Fruit fly (Drosophila melanogaster) whole organism, embryonic: ENCODE measurements around the gene EMC10.
A peak's percentile ranks its signal among the peaks of the same experiment; 100 is the strongest.

Experiments used
- Atf-2 ChIP-seq: fragments of 200-800 bp; sonication (Bioruptor generic); optimal IDR thresholded peaks from 2 replicates; lab custom pipeline; 2016; ENCODE audit warnings: missing biosample characterization, missing genetic modification characterization
- Atf6 ChIP-seq: fragments of 200-800 bp; sonication (Bioruptor generic); IDR thresholded peaks from 2 replicates; pipeline ENCODE4 v1.3.6; 2022; ENCODE audit warnings: missing biosample characterization, missing genetic modification characterization
- BtbVII ChIP-seq: fragments of 200-800 bp; sonication (Bioruptor generic); optimal IDR thresholded peaks from 3 replicates; lab custom pipeline; 2017; ENCODE audit warnings: missing biosample characterization, mild to moderate bottlenecking, missing genetic modification characterization
- CG10147 ChIP-seq: fragments of 200-800 bp; sonication (Bioruptor generic); optimal IDR thresholded peaks from 2 replicates; lab custom pipeline; 2019; ENCODE audit warnings: missing biosample characterization, mild to moderate bottlenecking, missing genetic modification characterization, moderate library complexity
- CG11093 ChIP-seq: fragments of 200-800 bp; sonication (Bioruptor generic); IDR thresholded peaks from 3 replicates; pipeline ENCODE4 v1.3.6; 2022; ENCODE audit warnings: missing biosample characterization, missing genetic modification characterization
- CG12659 ChIP-seq: fragments of 200-800 bp; sonication (Bioruptor generic); optimal IDR thresholded peaks from 3 replicates; lab custom pipeline; 2017; ENCODE audit warnings: mild to moderate bottlenecking, missing biosample characterization, missing genetic modification reagents, missing genetic modification characterization
- CG14050 ChIP-seq: fragments of 200-800 bp; sonication (Bioruptor generic); IDR thresholded peaks from 3 replicates; pipeline ENCODE4 v1.3.6; 2022; ENCODE audit warnings: missing biosample characterization, missing genetic modification characterization
- CG15696 ChIP-seq: fragments of 200-800 bp; sonication (Bioruptor generic); optimal IDR thresholded peaks from 2 replicates; lab custom pipeline; 2019; ENCODE audit warnings: missing biosample characterization, mild to moderate bottlenecking, missing genetic modification characterization, moderate library complexity
- CG17802 ChIP-seq: fragments of 200-800 bp; sonication (Bioruptor generic); optimal IDR thresholded peaks from 2 replicates; lab custom pipeline; 2018; ENCODE audit warnings: missing biosample characterization, mild to moderate bottlenecking, missing genetic modification characterization, moderate library complexity
- CG18764 ChIP-seq: fragments of 200-800 bp; sonication (Bioruptor generic); optimal IDR thresholded peaks from 3 replicates; lab custom pipeline; 2016; ENCODE audit warnings: missing biosample characterization, missing genetic modification characterization
- CG2120 ChIP-seq: fragments of 200-800 bp; sonication (Bioruptor generic); optimal IDR thresholded peaks from 3 replicates; lab custom pipeline; 2016; ENCODE audit warnings: missing biosample characterization, missing genetic modification characterization
- CG33213 ChIP-seq: fragments of 200-800 bp; sonication (Bioruptor generic); optimal IDR thresholded peaks from 3 replicates; lab custom pipeline; 2016; ENCODE audit warnings: missing biosample characterization, missing genetic modification characterization
- CG34376 ChIP-seq: fragments of 200-800 bp; sonication (Bioruptor generic); optimal IDR thresholded peaks from 2 replicates; lab custom pipeline; 2018; ENCODE audit warnings: missing biosample characterization, mild to moderate bottlenecking, missing genetic modification characterization
- CG42726 ChIP-seq: fragments of 200-800 bp; sonication (Bioruptor generic); IDR thresholded peaks from 2 replicates; pipeline ENCODE4 v1.3.6; 2022; ENCODE audit warnings: missing biosample characterization, missing genetic modification characterization; ENCODE audit not compliant: partially characterized antibody
- CG4404 ChIP-seq: fragments of 200-800 bp; sonication (Bioruptor generic); IDR thresholded peaks from 2 replicates; pipeline ENCODE4 v1.3.6; 2022; ENCODE audit warnings: missing biosample characterization, missing genetic modification characterization
- CG6175 ChIP-seq: fragments of 200-800 bp; sonication (Bioruptor generic); IDR thresholded peaks from 3 replicates; pipeline ENCODE4 v1.3.6; 2022; ENCODE audit warnings: missing biosample characterization, missing genetic modification characterization
- CG6254 ChIP-seq: fragments of 200-800 bp; sonication (Bioruptor generic); optimal IDR thresholded peaks from 3 replicates; lab custom pipeline; 2017; ENCODE audit warnings: mild to moderate bottlenecking, missing biosample characterization, missing genetic modification reagents, missing genetic modification characterization
- CG6654 ChIP-seq: fragments of 200-800 bp; sonication (Bioruptor generic); optimal IDR thresholded peaks from 2 replicates; lab custom pipeline; 2017; ENCODE audit warnings: missing biosample characterization, mild to moderate bottlenecking, missing genetic modification characterization
- CG6683 ChIP-seq: fragments of 200-800 bp; sonication (Bioruptor generic); optimal IDR thresholded peaks from 2 replicates; lab custom pipeline; 2017; ENCODE audit warnings: missing biosample characterization, mild to moderate bottlenecking, missing genetic modification characterization, missing genetic modification reagents
- CG6689 ChIP-seq: fragments of 200-800 bp; sonication (Bioruptor generic); IDR thresholded peaks from 2 replicates; pipeline ENCODE4 v1.3.6; 2022; ENCODE audit warnings: missing biosample characterization, missing genetic modification characterization
- CG6765 ChIP-seq: fragments of 200-800 bp; sonication (Bioruptor generic); optimal IDR thresholded peaks from 3 replicates; lab custom pipeline; 2017; ENCODE audit warnings: missing biosample characterization, mild to moderate bottlenecking, missing genetic modification characterization
- CG7372 ChIP-seq: fragments of 200-800 bp; sonication (Bioruptor generic); IDR thresholded peaks from 2 replicates; pipeline ENCODE4 v1.3.6; 2022; ENCODE audit warnings: missing biosample characterization, missing genetic modification characterization
- CG8388 ChIP-seq: fragments of 200-800 bp; sonication (Bioruptor generic); optimal IDR thresholded peaks from 2 replicates; lab custom pipeline; 2019; ENCODE audit warnings: missing biosample characterization, mild to moderate bottlenecking, missing genetic modification characterization, moderate library complexity
- CG9609 ChIP-seq: fragments of 200-800 bp; sonication (Bioruptor generic); optimal IDR thresholded peaks from 3 replicates; lab custom pipeline; 2016; ENCODE audit warnings: missing biosample characterization, missing genetic modification characterization
- Dek ChIP-seq: fragments of 200-800 bp; sonication (Bioruptor generic); optimal IDR thresholded peaks from 3 replicates; lab custom pipeline; 2019; ENCODE audit warnings: missing biosample characterization, mild to moderate bottlenecking, missing genetic modification characterization, moderate library complexity
- Doc3 ChIP-seq: fragments of 200-800 bp; sonication (Bioruptor generic); IDR thresholded peaks from 3 replicates; pipeline ENCODE4 v1.3.6; 2022; ENCODE audit warnings: missing biosample characterization, missing genetic modification characterization; ENCODE audit not compliant: partially characterized antibody
- Ets65A ChIP-seq: fragments of 200-800 bp; sonication (Bioruptor generic); peaks from one replicate; lab custom pipeline; 2016; ENCODE audit warnings: missing biosample characterization, missing genetic modification characterization
- GATAe ChIP-seq: fragments of 200-800 bp; sonication (Bioruptor generic); conservative IDR thresholded peaks from 2 replicates; pipeline ENCODE4 v1.3.6; 2022; ENCODE audit warnings: missing biosample characterization, missing genetic modification characterization
- HLH54F ChIP-seq: fragments of 200-800 bp; sonication (Bioruptor generic); optimal IDR thresholded peaks from 3 replicates; lab custom pipeline; 2016; ENCODE audit warnings: missing biosample characterization, missing genetic modification characterization
- Med ChIP-seq: fragments of 200-800 bp; sonication (Bioruptor generic); peaks from one replicate; lab custom pipeline; 2016; ENCODE audit warnings: missing biosample characterization, missing genetic modification characterization, mild to moderate bottlenecking, inconsistent platforms, moderate library complexity
- Nf-YC ChIP-seq: fragments of 200-800 bp; optimal IDR thresholded peaks from 3 replicates; lab custom pipeline; 2019; ENCODE audit warnings: missing biosample characterization, mild to moderate bottlenecking, missing genetic modification characterization, moderate library complexity
- Scr ChIP-seq: fragments of 200-800 bp; sonication (Bioruptor generic); IDR thresholded peaks from 2 replicates; pipeline ENCODE4 v1.3.6; 2022; ENCODE audit warnings: missing biosample characterization, missing genetic modification characterization; ENCODE audit not compliant: partially characterized antibody
- Stat92E ChIP-seq, 3 experiments: fragments of >200 bp in 2 of 3; fragments of 200-800 bp in 1 of 3; sonication (Bioruptor generic) in 1 of 3; optimal IDR thresholded peaks; 2 replicates each; lab custom pipeline; 2017 to 2019; ENCODE audit warnings: missing biosample characterization in 3 of 3, missing genetic modification characterization in 3 of 3, mild to moderate bottlenecking in 1 of 3, moderate library complexity in 1 of 3
- YL-1 ChIP-seq: fragments of 200-800 bp; sonication (Bioruptor generic); optimal IDR thresholded peaks from 3 replicates; lab custom pipeline; 2017; ENCODE audit warnings: missing biosample characterization, mild to moderate bottlenecking, missing genetic modification characterization
- bowl ChIP-seq: fragments of 200-800 bp; sonication (Bioruptor generic); IDR thresholded peaks from 2 replicates; pipeline ENCODE4 v1.3.6; 2022; ENCODE audit warnings: missing biosample characterization, missing genetic modification characterization
- br ChIP-seq: fragments of >200 bp; optimal IDR thresholded peaks from 2 replicates; lab custom pipeline; 2017
- caup ChIP-seq: fragments of 200-800 bp; sonication (Bioruptor generic); optimal IDR thresholded peaks from 3 replicates; lab custom pipeline; 2017; ENCODE audit warnings: missing biosample characterization, mild to moderate bottlenecking, missing genetic modification characterization, moderate library complexity; ENCODE audit not compliant: severe bottlenecking
- corto ChIP-seq: fragments of 200-800 bp; sonication (Bioruptor generic); optimal IDR thresholded peaks from 2 replicates; lab custom pipeline; 2016; ENCODE audit warnings: missing biosample characterization, mild to moderate bottlenecking, missing genetic modification characterization, moderate library complexity
- fu2 ChIP-seq: fragments of 200-800 bp; sonication (Bioruptor generic); optimal IDR thresholded peaks from 2 replicates; lab custom pipeline; 2016; ENCODE audit warnings: missing biosample characterization, missing genetic modification characterization
- hbn ChIP-seq: fragments of 200-800 bp; sonication (Bioruptor generic); IDR thresholded peaks from 2 replicates; pipeline ENCODE4 v1.3.6; 2022; ENCODE audit warnings: missing biosample characterization, missing genetic modification characterization; ENCODE audit not compliant: partially characterized antibody
- hkb ChIP-seq, 2 experiments: fragments of 200-800 bp in 1 of 2; fragments of >200 bp in 1 of 2; sonication (Bioruptor generic) in 1 of 2; IDR thresholded peaks in 1 of 2; optimal IDR thresholded peaks in 1 of 2; 2 replicates each; pipeline versions ENCODE4 v1.3.6 to Lab custom; 2017 to 2022; ENCODE audit warnings: missing biosample characterization in 1 of 2, missing genetic modification characterization in 1 of 2
- oc ChIP-seq: fragments of 200-800 bp; sonication (Bioruptor generic); optimal IDR thresholded peaks from 2 replicates; lab custom pipeline; 2018; ENCODE audit warnings: missing biosample characterization, mild to moderate bottlenecking, missing genetic modification characterization, moderate library complexity
- pan ChIP-seq, 4 experiments: fragments of >200 bp in 3 of 4; fragments of 200-800 bp in 1 of 4; sonication (Bioruptor generic) in 1 of 4; optimal IDR thresholded peaks in 3 of 4; IDR thresholded peaks in 1 of 4; 2 replicates each; pipeline versions ENCODE4 v1.3.6 to Lab custom; 2017 to 2022; ENCODE audit warnings: missing biosample characterization in 2 of 4, missing genetic modification characterization in 2 of 4, mixed read lengths in 1 of 4
- phol ChIP-seq: fragments of 200-800 bp; sonication (Bioruptor generic); optimal IDR thresholded peaks from 3 replicates; lab custom pipeline; 2018; ENCODE audit warnings: missing biosample characterization, mild to moderate bottlenecking, missing genetic modification characterization, moderate library complexity
- slbo ChIP-seq: fragments of 200-800 bp; sonication (Bioruptor generic); IDR thresholded peaks from 2 replicates; pipeline ENCODE4 v1.3.6; 2022; ENCODE audit warnings: missing biosample characterization, missing genetic modification characterization
- sna ChIP-seq: fragments of 200-800 bp; sonication (Bioruptor generic); IDR thresholded peaks from 2 replicates; pipeline ENCODE4 v1.3.6; 2022; ENCODE audit warnings: missing biosample characterization, missing genetic modification characterization; ENCODE audit not compliant: partially characterized antibody
- sr ChIP-seq: fragments of 200-800 bp; sonication (Bioruptor generic); IDR thresholded peaks from 3 replicates; pipeline ENCODE4 v1.3.6; 2022; ENCODE audit warnings: missing biosample characterization, missing genetic modification characterization
- toy ChIP-seq: fragments of 200-800 bp; sonication (Bioruptor generic); IDR thresholded peaks from 2 replicates; pipeline ENCODE4 v1.3.6; 2022; ENCODE audit warnings: missing biosample characterization, missing genetic modification characterization
- vvl ChIP-seq: fragments of 200-800 bp; sonication (Bioruptor generic); IDR thresholded peaks from 2 replicates; pipeline ENCODE4 v1.3.6; 2022; ENCODE audit warnings: missing biosample characterization, missing genetic modification characterization
- zen ChIP-seq: fragments of 200-800 bp; sonication (Bioruptor generic); optimal IDR thresholded peaks from 3 replicates; lab custom pipeline; 2018; ENCODE audit warnings: missing biosample characterization, mild to moderate bottlenecking, missing genetic modification characterization, moderate library complexity

EMC10 gene

DNA sequence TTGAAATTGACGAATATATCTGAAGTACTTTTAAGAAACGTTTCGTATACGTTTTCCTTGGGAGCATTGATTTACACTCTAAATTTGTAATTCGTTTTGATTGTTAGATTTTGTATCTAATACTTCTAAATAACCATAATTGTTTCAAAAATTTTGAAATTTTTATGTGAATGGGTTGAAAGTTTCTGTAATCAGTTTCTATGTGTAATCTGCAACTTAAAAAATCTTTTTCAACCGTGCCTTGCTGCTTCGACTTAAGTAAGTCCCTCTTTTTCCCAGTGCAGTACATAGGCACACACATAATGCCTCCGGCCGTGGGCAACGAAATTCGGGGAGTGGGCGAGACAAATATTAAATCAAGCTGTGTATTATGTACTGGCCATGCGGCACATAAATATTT is 11.5 kb downstream of the EMC10 start (continued):
- TF ChIP-seq CG7372 (GFP tag; lab: Robert Waterston, UW) = no peak
- TF ChIP-seq BtbVII (GFP tag; lab: Kevin White, UChicago) = no peak
- no peak for TF ChIP-seq HLH54F (GFP tag; lab: Kevin White, UChicago)
- TF ChIP-seq CG6689 (GFP tag; lab: Robert Waterston, UW) = no peak
- TF ChIP-seq YL-1 (GFP tag; lab: Kevin White, UChicago) = no peak
- TF ChIP-seq CG4404 (GFP tag; lab: Robert Waterston, UW) = peak; percentile 8; the same call in 1 of the 2 replicates
- no peak for TF ChIP-seq Scr (GFP tag; lab: Robert Waterston, UW)
- TF ChIP-seq CG18764 (GFP tag; lab: Kevin White, UChicago) = peak; percentile 0
- TF ChIP-seq Atf-2 (GFP tag; lab: Kevin White, UChicago) = no peak
- TF ChIP-seq fu2 (GFP tag; lab: Kevin White, UChicago) = no peak
- TF ChIP-seq sna (GFP tag; lab: Robert Waterston, UW) = no peak
- no peak for TF ChIP-seq oc (tag; lab: Kevin White, UChicago)
- TF ChIP-seq Stat92E (GFP tag; optimal IDR thresholded peaks at IDR 0.05; lab: Kevin White, UChicago) = no peak
- TF ChIP-seq zen (tag; lab: Kevin White, UChicago) = no peak
- TF ChIP-seq sr (GFP tag; lab: Robert Waterston, UW) = no peak
- TF ChIP-seq br (lab: Kevin White, UChicago) = no peak
- TF ChIP-seq CG9609 = no peak
- peak; percentile 0 for TF ChIP-seq CG8388 (GFP tag; lab: Kevin White, UChicago)
- no peak for TF ChIP-seq CG6175 (GFP tag; lab: Robert Waterston, UW)
- no peak for TF ChIP-seq CG6765 (GFP tag; lab: Kevin White, UChicago)
- no peak for TF ChIP-seq CG42726 (GFP tag; lab: Robert Waterston, UW)
- peak; percentile 1 for TF ChIP-seq phol (tag; lab: Kevin White, UChicago)
- no peak for TF ChIP-seq Dek
- no peak for TF ChIP-seq caup (GFP tag; lab: Kevin White, UChicago)
- no peak for TF ChIP-seq CG2120 (GFP tag; lab: Kevin White, UChicago)
- no peak for TF ChIP-seq corto (GFP tag; lab: Kevin White, UChicago)
- TF ChIP-seq Nf-YC = no peak
- TF ChIP-seq vvl (GFP tag; lab: Robert Waterston, UW) = no peak
- TF ChIP-seq bowl = no peak
- TF ChIP-seq CG34376 (GFP tag; lab: Kevin White, UChicago) = no peak
- TF ChIP-seq CG12659 (GFP tag; lab: Kevin White, UChicago) = no peak
- no peak for TF ChIP-seq toy (GFP tag; lab: Robert Waterston, UW)
- no peak for TF ChIP-seq hkb (optimal IDR thresholded peaks at IDR 0.05; lab: Kevin White, UChicago)
- TF ChIP-seq hkb (GFP tag; IDR thresholded peaks at IDR 0.05; lab: Robert Waterston, UW) = no peak
- TF ChIP-seq Doc3 = no peak
- TF ChIP-seq CG6683 = no peak
- TF ChIP-seq CG17802 (tag; lab: Kevin White, UChicago) = no peak
- no peak for TF ChIP-seq CG11093 (GFP tag; lab: Robert Waterston, UW)
- TF ChIP-seq GATAe (GFP tag; lab: Robert Waterston, UW) = no peak
- TF ChIP-seq CG6654 (GFP tag; lab: Kevin White, UChicago) = no peak
- TF ChIP-seq Med (GFP tag; lab: Kevin White, UChicago) = no peak
- no peak for TF ChIP-seq CG6254 (GFP tag; lab: Kevin White, UChicago)
- peak; percentile 25 for TF ChIP-seq CG33213 (GFP tag; lab: Kevin White, UChicago)
- TF ChIP-seq hbn = no peak
- no peak for TF ChIP-seq slbo (GFP tag; lab: Robert Waterston, UW)
- TF ChIP-seq pan (optimal IDR thresholded peaks at IDR 0.05; lab: Kevin White, UChicago) = no peak
- TF ChIP-seq pan (GFP tag; optimal IDR thresholded peaks at IDR 0.05 in 1 of 2, IDR thresholded peaks at IDR 0.05 in 1 of 2) = peak in 1 of 2 experiments; percentile 42
- TF ChIP-seq CG10147 = no peak
- peak; percentile 19 for TF ChIP-seq CG15696 (tag; lab: Kevin White, UChicago)
- TF ChIP-seq Atf6 = no peak
- TF ChIP-seq Ets65A (GFP tag; lab: Kevin White, UChicago) = no peak
- no peak for TF ChIP-seq CG14050 (GFP tag; lab: Robert Waterston, UW)
